Fruit fly (Drosophila melanogaster): ENCODE results near the gene CG33494.

The CG33494 gene

dm6 chr3R:25489685-25490084, 5.3 kb downstream of the CG33494 start (continued):
- TF ChIP-seq prd (optimal IDR thresholded peaks at IDR 0.05) (no peak), prd (GFP tag; IDR thresholded peaks at IDR 0.05) (peak; percentile 10; the same call in 1 of the 3 replicates), Side (GFP tag; optimal IDR thresholded peaks at IDR 0.05) (peak; percentile 4), sqz (GFP tag; optimal IDR thresholded peaks at IDR 0.05) (peak; percentile 8), aop (GFP tag; IDR thresholded peaks at IDR 0.05) (no peak), nerfin-2 (GFP tag; IDR thresholded peaks at IDR 0.05; ENCODE audit: partially characterized antibody) (peak; percentile 60; the same call in 1 of the 2 replicates), mld (GFP tag; IDR thresholded peaks at IDR 0.05; ENCODE audit: partially characterized antibody) (peak; percentile 71; the same call in 2 of the 3 replicates), CG9876 (GFP tag; optimal IDR thresholded peaks at IDR 0.05) (no peak), row (GFP tag; IDR thresholded peaks at IDR 0.05) (peak; percentile 22; the same call in 1 of the 3 replicates), CG7745 (tag; optimal IDR thresholded peaks at IDR 0.05) (no peak), ato (GFP tag; IDR thresholded peaks at IDR 0.05; ENCODE audit: partially characterized antibody) (0 out of 2 replicates have a peak, but pooled peaks have one; percentile 37), nmo (GFP tag; optimal IDR thresholded peaks at IDR 0.05) (no peak), CG4424 (GFP tag; optimal IDR thresholded peaks at IDR 0.05) (no peak), hbn (GFP tag; IDR thresholded peaks at IDR 0.05; ENCODE audit: partially characterized antibody) (peak; percentile 71), CG34224 (GFP tag; IDR thresholded peaks at IDR 0.05; ENCODE audit: partially characterized antibody) (peak; percentile 69), fu2 (GFP tag; optimal IDR thresholded peaks at IDR 0.05) (no peak), mam (GFP tag; optimal IDR thresholded peaks at IDR 0.05) (peak; percentile 19), sr (GFP tag; IDR thresholded peaks at IDR 0.05) (no peak), bbx (GFP tag; IDR thresholded peaks at IDR 0.05; ENCODE audit: partially characterized antibody) (peak; percentile 77; the same call in 1 of the 2 replicates), CG15073 (GFP tag; optimal IDR thresholded peaks at IDR 0.05) (no peak), da (GFP tag; optimal IDR thresholded peaks at IDR 0.05) (no peak), sisA (GFP tag; IDR thresholded peaks at IDR 0.05) (0 out of 2 replicates have a peak, but pooled peaks have one; percentile 18), CG7963 (GFP tag; IDR thresholded peaks at IDR 0.05; ENCODE audit: partially characterized antibody) (peak; percentile 55; the same call in 2 of the 3 replicates), CG14441 (GFP tag; IDR thresholded peaks at IDR 0.05) (peak; percentile 26; the same call in 1 of the 2 replicates), CG6765 (GFP tag; optimal IDR thresholded peaks at IDR 0.05) (no peak), pum (GFP tag; optimal IDR thresholded peaks at IDR 0.05) (peak; percentile 24), CG15601 (tag; optimal IDR thresholded peaks at IDR 0.05) (no peak), dm (GFP tag; optimal IDR thresholded peaks at IDR 0.05) (peak; percentile 20), CG4360 (GFP tag; IDR thresholded peaks at IDR 0.05) (no peak), CG18599 (GFP tag; optimal IDR thresholded peaks at IDR 0.05) (no peak), btn (GFP tag; optimal IDR thresholded peaks at IDR 0.05) (no peak), CG3995 (GFP tag; optimal IDR thresholded peaks at IDR 0.05) (no peak), sim (GFP tag; IDR thresholded peaks at IDR 0.05) (no peak), inv (GFP tag; IDR thresholded peaks at IDR 0.05; ENCODE audit: partially characterized antibody) (peak; percentile 55), slou (GFP tag; optimal IDR thresholded peaks at IDR 0.05) (no peak), Doc3 (GFP tag; IDR thresholded peaks at IDR 0.05; ENCODE audit: partially characterized antibody) (peak; percentile 79), CG6254 (GFP tag; optimal IDR thresholded peaks at IDR 0.05) (no peak), CG33557 (GFP tag; optimal IDR thresholded peaks at IDR 0.05) (no peak), CG7372 (GFP tag; IDR thresholded peaks at IDR 0.05) (no peak), Bdp1 (GFP tag; optimal IDR thresholded peaks at IDR 0.05) (no peak), CG16813 (GFP tag; IDR thresholded peaks at IDR 0.05; ENCODE audit: partially characterized antibody) (peak; percentile 59; the same call in 2 of the 3 replicates), knrl (GFP tag; IDR thresholded peaks at IDR 0.05; ENCODE audit: partially characterized antibody) (peak; percentile 73; the same call in 2 of the 3 replicates), CG6689 (GFP tag; IDR thresholded peaks at IDR 0.05) (no peak), Opbp (GFP tag; IDR thresholded peaks at IDR 0.05; ENCODE audit: partially characterized antibody) (peak; percentile 32; the same call in 1 of the 3 replicates), Oaz (GFP tag; IDR thresholded peaks at IDR 0.05) (no peak), CG16863 (GFP tag; optimal IDR thresholded peaks at IDR 0.05) (no peak), stc (GFP tag; IDR thresholded peaks at IDR 0.05) (no peak), CG4328 (GFP tag; optimal IDR thresholded peaks at IDR 0.05) (no peak), CG42726 (GFP tag; IDR thresholded peaks at IDR 0.05; ENCODE audit: partially characterized antibody) (0 out of 2 replicates have a peak, but pooled peaks have one; percentile 21), Med (GFP tag) (peak; percentile 64)
